Comparison of ENCODE assay signal across 1 fruit fly cellular context in the genomic region with DNA sequence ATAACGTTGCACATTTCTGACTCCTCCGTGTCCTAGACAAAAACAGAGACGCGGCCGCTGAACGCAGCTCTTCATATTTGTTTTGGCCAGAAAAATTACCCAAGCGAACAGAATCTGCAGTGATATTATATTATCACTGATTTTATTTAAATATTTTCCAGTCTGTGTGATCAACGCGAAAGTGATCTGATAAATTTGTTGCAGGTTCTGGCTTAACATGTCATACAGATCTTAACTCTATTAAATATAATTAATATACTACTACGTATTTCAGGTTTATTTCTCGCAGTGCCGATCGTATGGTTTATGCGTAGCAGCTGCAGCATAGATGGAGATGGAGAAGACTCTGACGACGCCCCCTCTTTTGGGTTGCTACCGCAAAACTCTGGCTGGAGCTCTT.
TF ChIP-seq lines count a peak whose summit lies in the region.

No protein-coding gene starts in this region.

TF ChIP-seq in whole organism, prepupa, 60 proteins besides CTCF, POLR2A, EP300 and RAD21 (continued from another document):
- TF ChIP-seq net (GFP tag; optimal IDR thresholded peaks at IDR 0.05; lab: Kevin White, UChicago) = peak; percentile 21
- peak; percentile 39 for TF ChIP-seq Eip75B (GFP tag; optimal IDR thresholded peaks at IDR 0.05; lab: Kevin White, UChicago)
- TF ChIP-seq CG6854 (GFP tag; optimal IDR thresholded peaks at IDR 0.05; lab: Kevin White, UChicago) = no peak
- peak; percentile 36 for TF ChIP-seq Sox14 (GFP tag; optimal IDR thresholded peaks at IDR 0.05; lab: Kevin White, UChicago)
- TF ChIP-seq CG6163 (GFP tag; IDR thresholded peaks at IDR 0.05; lab: Robert Waterston, UW) = no peak
- TF ChIP-seq salr (GFP tag; optimal IDR thresholded peaks at IDR 0.05; lab: Kevin White, UChicago) = peak; percentile 36 to 45
- no peak for TF ChIP-seq CG4318 (GFP tag; optimal IDR thresholded peaks at IDR 0.05; lab: Kevin White, UChicago)
- no peak for TF ChIP-seq Hr39 (GFP tag; optimal IDR thresholded peaks at IDR 0.05; lab: Kevin White, UChicago)
- peak; percentile 65 for TF ChIP-seq CG1621 (tag; optimal IDR thresholded peaks at IDR 0.05; lab: Kevin White, UChicago)
- TF ChIP-seq fd59A (GFP tag; optimal IDR thresholded peaks at IDR 0.05; lab: Kevin White, UChicago) = peak; percentile 69
- TF ChIP-seq Met (GFP tag; optimal IDR thresholded peaks at IDR 0.05; lab: Kevin White, UChicago) = peak; percentile 41
- TF ChIP-seq CG6276 (GFP tag; optimal IDR thresholded peaks at IDR 0.05; lab: Kevin White, UChicago) = no peak
- TF ChIP-seq CG34406 (GFP tag; optimal IDR thresholded peaks at IDR 0.05; lab: Kevin White, UChicago) = peak; percentile 8
- no peak for TF ChIP-seq vri (GFP tag; optimal IDR thresholded peaks at IDR 0.05; lab: Kevin White, UChicago)
- TF ChIP-seq acj6 (GFP tag; optimal IDR thresholded peaks at IDR 0.05; lab: Kevin White, UChicago) = peak; percentile 49
- TF ChIP-seq Eip78C (GFP tag; lab: Kevin White, UChicago) = peak; percentile 77
- no peak for TF ChIP-seq CG8119 (GFP tag; IDR thresholded peaks at IDR 0.05; lab: Robert Waterston, UW)
- no peak for TF ChIP-seq CG11902 (GFP tag; optimal IDR thresholded peaks at IDR 0.05; lab: Kevin White, UChicago)
- no peak for TF ChIP-seq Hr38 (GFP tag; optimal IDR thresholded peaks at IDR 0.05; lab: Kevin White, UChicago)
- peak; percentile 23 for TF ChIP-seq pdm3 (GFP tag; optimal IDR thresholded peaks at IDR 0.05; lab: Kevin White, UChicago)
- no peak for TF ChIP-seq CG11762 (GFP tag; optimal IDR thresholded peaks at IDR 0.05; lab: Kevin White, UChicago; ENCODE audit: insufficient read depth)
- TF ChIP-seq Hr4 (GFP tag; optimal IDR thresholded peaks at IDR 0.05; lab: Kevin White, UChicago) = no peak
- TF ChIP-seq Lpt (GFP tag; optimal IDR thresholded peaks at IDR 0.05; lab: Kevin White, UChicago) = no peak
- TF ChIP-seq ss (GFP tag; optimal IDR thresholded peaks at IDR 0.05; lab: Kevin White, UChicago) = peak; percentile 5 to 35
- TF ChIP-seq topi (GFP tag; optimal IDR thresholded peaks at IDR 0.05; lab: Kevin White, UChicago) = peak; percentile 15
- TF ChIP-seq fkh (GFP tag; optimal IDR thresholded peaks at IDR 0.05; lab: Kevin White, UChicago) = no peak
- TF ChIP-seq CG9139 (GFP tag; optimal IDR thresholded peaks at IDR 0.05; lab: Kevin White, UChicago) = no peak
- peak; percentile 72 for TF ChIP-seq CG3032 (tag; optimal IDR thresholded peaks at IDR 0.05; lab: Kevin White, UChicago)
- no peak for TF ChIP-seq fd85E (GFP tag; optimal IDR thresholded peaks at IDR 0.05; lab: Kevin White, UChicago)
- no peak for TF ChIP-seq lz (GFP tag; optimal IDR thresholded peaks at IDR 0.05; lab: Kevin White, UChicago)
TF ChIP-seq in whole organism, prepupa: peak in this region for 29.
